Worm (Caenorhabditis elegans) whole organism, mixed stage, embryonic: ENCODE data around the gene B0361.4.
A peak's percentile ranks its signal among the peaks of the same experiment; 100 is the strongest.

ENCODE experiments used
- M03D4.4 ChIP-seq: sonication (generic microtip); optimal IDR thresholded peaks from 2 replicates; lab custom pipeline; 2017; ENCODE audit warnings: mild to moderate bottlenecking, missing genetic modification characterization, missing compliant biosample characterization
- ceh-39 ChIP-seq: fragments of 150-350 bp; optimal IDR thresholded peaks from 2 replicates; lab custom pipeline; 2014; ENCODE audit warnings: missing biosample characterization, missing genetic modification characterization
- ceh-43 ChIP-seq: fragments of 200-800 bp; sonication (Bioruptor generic); optimal IDR thresholded peaks from 2 replicates; lab custom pipeline; 2018; ENCODE audit warnings: mild to moderate bottlenecking, missing genetic modification characterization, moderate library complexity, missing compliant biosample characterization
- ceh-83 ChIP-seq: fragments of 200-800 bp; sonication (Bioruptor generic); optimal IDR thresholded peaks from 2 replicates; lab custom pipeline; 2018; ENCODE audit warnings: mild to moderate bottlenecking, missing genetic modification characterization, missing compliant biosample characterization
- ces-1 ChIP-seq: fragments of 150-350 bp; optimal IDR thresholded peaks from 2 replicates; lab custom pipeline; 2014; ENCODE audit warnings: missing biosample characterization, missing genetic modification reagents, missing genetic modification characterization
- cnd-1 ChIP-seq: fragments of 200-800 bp; sonication (Bioruptor generic); optimal IDR thresholded peaks from 2 replicates; lab custom pipeline; 2018; ENCODE audit warnings: mild to moderate bottlenecking, missing genetic modification characterization, missing compliant biosample characterization
- drap-1 ChIP-seq: fragments of 200-800 bp; sonication (Bioruptor generic); optimal IDR thresholded peaks from 3 replicates; lab custom pipeline; 2018; ENCODE audit warnings: mild to moderate bottlenecking, missing genetic modification characterization, missing compliant biosample characterization
- elt-1 ChIP-seq: sonication (generic microtip); optimal IDR thresholded peaks from 2 replicates; lab custom pipeline; 2017; ENCODE audit warnings: missing genetic modification characterization, mild to moderate bottlenecking, missing compliant biosample characterization, antibody characterized with exemption, moderate library complexity, borderline replicate concordance; ENCODE audit not compliant: insufficient read depth
- elt-3 ChIP-seq: fragments of 150-350 bp; optimal IDR thresholded peaks from 2 replicates; lab custom pipeline; 2014; ENCODE audit warnings: missing biosample characterization, missing genetic modification characterization
- flh-1 ChIP-seq: fragments of 200-800 bp; sonication (Bioruptor generic); optimal IDR thresholded peaks from 2 replicates; lab custom pipeline; 2018; ENCODE audit warnings: mild to moderate bottlenecking, missing genetic modification characterization, moderate library complexity, missing compliant biosample characterization
- ham-2 ChIP-seq: fragments of 200-800 bp; sonication (Bioruptor generic); optimal IDR thresholded peaks from 2 replicates; lab custom pipeline; 2018; ENCODE audit warnings: mild to moderate bottlenecking, missing genetic modification characterization, missing compliant biosample characterization
- hlh-1 ChIP-seq: fragments of 150-350 bp; optimal IDR thresholded peaks from 2 replicates; lab custom pipeline; 2014; ENCODE audit warnings: missing biosample characterization, missing genetic modification reagents, missing genetic modification characterization
- lin-13 ChIP-seq: fragments of 150-350 bp; optimal IDR thresholded peaks from 2 replicates; lab custom pipeline; 2014; ENCODE audit warnings: missing biosample characterization, missing genetic modification characterization
- lin-32 ChIP-seq: fragments of 200-800 bp; sonication (Bioruptor generic); optimal IDR thresholded peaks from 2 replicates; lab custom pipeline; 2018; ENCODE audit warnings: mild to moderate bottlenecking, missing genetic modification characterization, missing compliant biosample characterization
- lsy-2 ChIP-seq: fragments of 150-350 bp; optimal IDR thresholded peaks from 2 replicates; lab custom pipeline; 2014; ENCODE audit warnings: missing biosample characterization, missing genetic modification characterization
- mab-5 ChIP-seq: fragments of 150-350 bp; optimal IDR thresholded peaks from 2 replicates; lab custom pipeline; 2014; ENCODE audit warnings: missing biosample characterization, missing genetic modification characterization
- mep-1 ChIP-seq: fragments of 150-350 bp; optimal IDR thresholded peaks from 2 replicates; lab custom pipeline; 2017; ENCODE audit warnings: missing biosample characterization, missing genetic modification reagents, missing genetic modification characterization, inconsistent platforms
- mls-2 ChIP-seq: sonication (generic microtip); optimal IDR thresholded peaks from 2 replicates; lab custom pipeline; 2016; ENCODE audit warnings: mild to moderate bottlenecking, missing genetic modification characterization, moderate library complexity, missing compliant biosample characterization
- nhr-12 ChIP-seq: fragments of 150-350 bp; optimal IDR thresholded peaks from 2 replicates; lab custom pipeline; 2014; ENCODE audit warnings: missing biosample characterization, missing genetic modification characterization
- nhr-2 ChIP-seq: fragments of 150-350 bp; optimal IDR thresholded peaks from 2 replicates; lab custom pipeline; 2014; ENCODE audit warnings: missing biosample characterization, missing genetic modification characterization
- nhr-237 ChIP-seq: fragments of 150-350 bp; optimal IDR thresholded peaks from 2 replicates; lab custom pipeline; 2014; ENCODE audit warnings: missing biosample characterization, missing genetic modification characterization
- nhr-28 ChIP-seq: fragments of 150-350 bp; optimal IDR thresholded peaks from 2 replicates; lab custom pipeline; 2014; ENCODE audit warnings: missing biosample characterization, missing genetic modification characterization
- nhr-76 ChIP-seq: sonication (generic microtip); optimal IDR thresholded peaks from 2 replicates; lab custom pipeline; 2017; ENCODE audit warnings: missing biosample characterization, missing genetic modification characterization
- snpc-4 ChIP-seq: fragments of 150-350 bp; optimal IDR thresholded peaks from 2 replicates; lab custom pipeline; 2014; ENCODE audit warnings: missing biosample characterization, missing genetic modification characterization
- tbx-8 ChIP-seq: fragments of 200-800 bp; sonication (Bioruptor generic); optimal IDR thresholded peaks from 2 replicates; lab custom pipeline; 2018; ENCODE audit warnings: mild to moderate bottlenecking, missing genetic modification characterization, moderate library complexity, missing compliant biosample characterization
- unc-120 ChIP-seq: sonication (generic microtip); optimal IDR thresholded peaks from 2 replicates; lab custom pipeline; 2017; ENCODE audit warnings: missing genetic modification characterization, missing compliant biosample characterization; ENCODE audit not compliant: poor library complexity, severe bottlenecking
- unc-39 ChIP-seq: fragments of 150-350 bp; optimal IDR thresholded peaks from 2 replicates; lab custom pipeline; 2014; ENCODE audit warnings: missing biosample characterization, missing genetic modification characterization
- unc-62 ChIP-seq: fragments of 150-350 bp; optimal IDR thresholded peaks from 2 replicates; lab custom pipeline; 2014; ENCODE audit warnings: missing biosample characterization, missing genetic modification reagents, missing genetic modification characterization
- zip-8 ChIP-seq: fragments of 150-350 bp; optimal IDR thresholded peaks from 2 replicates; lab custom pipeline; 2014; ENCODE audit warnings: missing biosample characterization, missing genetic modification characterization
- ztf-11 ChIP-seq: fragments of 150-350 bp; optimal IDR thresholded peaks from 2 replicates; lab custom pipeline; 2014; ENCODE audit warnings: missing biosample characterization, missing genetic modification characterization

Gene B0361.4

DNA sequence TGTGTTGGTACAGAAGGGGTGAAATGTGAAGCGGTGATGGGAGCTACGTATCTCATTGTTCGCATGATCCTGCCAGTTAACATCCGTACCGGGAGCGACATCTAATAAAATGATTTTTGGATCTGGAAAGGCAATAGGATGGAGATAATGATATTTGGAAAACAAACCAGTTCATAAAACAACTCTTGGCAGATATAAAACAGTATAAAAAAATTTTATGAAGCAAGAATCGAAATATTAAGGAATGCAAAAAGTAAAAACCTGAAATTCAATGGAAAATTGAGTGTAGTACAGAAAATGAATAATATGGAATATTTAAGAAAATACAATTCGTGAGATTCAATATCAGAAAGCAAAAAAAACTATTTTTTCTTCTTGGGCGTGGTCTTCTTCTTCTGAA is 32.2 kb upstream of the B0361.4 start, which contains the start of gene hsp-75:
Gene hsp-75, minus strand, starts transcription at position 101 of the 400 bp plus-strand sequence.
- no peak for TF ChIP-seq lin-13 (tag; lab: Kevin White, UChicago)
- TF ChIP-seq ces-1 (GFP tag; lab: Kevin White, UChicago) = no peak
- TF ChIP-seq nhr-237 (tag; lab: Kevin White, UChicago) = no peak
- no peak for TF ChIP-seq nhr-2 (tag; lab: Kevin White, UChicago)
- no peak for TF ChIP-seq snpc-4 (tag; lab: Kevin White, UChicago)
- no peak for TF ChIP-seq ztf-11 (tag; lab: Kevin White, UChicago)
- TF ChIP-seq elt-1 (tag; lab: Kevin White, UChicago) = no peak

DNA sequence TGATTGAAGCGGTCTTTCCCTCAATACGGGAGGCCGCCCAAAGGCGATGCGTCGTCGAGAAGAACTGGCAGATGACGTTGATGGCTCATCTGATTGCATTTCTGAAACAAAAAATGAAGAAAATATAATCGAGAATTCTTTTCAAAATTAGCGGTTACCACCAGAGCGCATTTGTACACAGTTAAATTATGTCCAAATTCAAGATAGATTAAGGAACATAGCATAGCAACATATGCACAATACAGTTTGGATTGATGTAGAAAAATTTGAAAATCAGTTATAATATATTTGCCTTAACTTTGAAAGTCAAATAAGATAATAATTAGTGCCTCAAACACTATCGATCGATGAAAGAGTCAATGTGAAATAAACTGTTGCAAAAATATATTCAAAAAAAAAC is 29.1 kb upstream of the B0361.4 start, which contains the start of gene R151.8:
Gene R151.8, minus strand, starts transcription at position 101 of the 400 bp plus-strand sequence.
- TF ChIP-seq elt-1 (tag; lab: Kevin White, UChicago) (no peak), M03D4.4 (tag; lab: Kevin White, UChicago) (no peak), ceh-43 (GFP tag; lab: Kevin White, UChicago) (no peak), nhr-2 (tag; lab: Kevin White, UChicago) (no peak), mls-2 (tag; lab: Kevin White, UChicago) (no peak), snpc-4 (tag; lab: Kevin White, UChicago) (no peak), lin-32 (GFP tag; lab: Kevin White, UChicago) (no peak), mab-5 (tag; lab: Kevin White, UChicago) (no peak), ceh-39 (no peak), nhr-28 (tag; lab: Kevin White, UChicago) (no peak), cnd-1 (tag; lab: Kevin White, UChicago) (no peak), hlh-1 (tag; lab: Kevin White, UChicago) (no peak), tbx-8 (GFP tag; lab: Kevin White, UChicago) (no peak), unc-62 (GFP tag; lab: Kevin White, UChicago) (no peak), ztf-11 (tag; lab: Kevin White, UChicago) (no peak), lin-13 (tag; lab: Kevin White, UChicago) (no peak), nhr-12 (tag; lab: Kevin White, UChicago) (no peak)

DNA sequence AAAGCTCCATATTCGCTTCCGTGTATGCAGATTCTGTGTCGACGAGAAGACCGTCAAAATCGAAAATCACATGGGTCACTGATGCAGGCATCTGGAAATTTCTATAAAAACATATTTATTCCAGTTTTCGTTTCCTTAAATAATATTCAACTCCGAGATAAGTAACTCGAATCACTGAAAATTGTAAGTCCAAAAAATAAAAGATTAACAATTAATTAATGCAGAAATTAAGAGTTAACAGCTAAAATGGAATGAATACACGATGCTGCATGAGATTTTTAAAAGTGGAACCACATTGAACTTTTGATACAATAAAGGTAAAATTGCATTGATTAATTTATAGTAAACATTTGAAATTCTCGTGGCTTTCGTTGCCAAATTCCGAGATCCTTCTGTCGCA is 27.9 kb upstream of the B0361.4 start, which contains the start of gene R151.10:
Gene R151.10, minus strand, starts transcription at position 101 of the 400 bp plus-strand sequence.
- no peak for TF ChIP-seq cnd-1 (tag; lab: Kevin White, UChicago)
- TF ChIP-seq nhr-237 (tag; lab: Kevin White, UChicago) = no peak
- TF ChIP-seq unc-120 (tag; lab: Kevin White, UChicago) = no peak
- no peak for TF ChIP-seq nhr-2 (tag; lab: Kevin White, UChicago)

DNA sequence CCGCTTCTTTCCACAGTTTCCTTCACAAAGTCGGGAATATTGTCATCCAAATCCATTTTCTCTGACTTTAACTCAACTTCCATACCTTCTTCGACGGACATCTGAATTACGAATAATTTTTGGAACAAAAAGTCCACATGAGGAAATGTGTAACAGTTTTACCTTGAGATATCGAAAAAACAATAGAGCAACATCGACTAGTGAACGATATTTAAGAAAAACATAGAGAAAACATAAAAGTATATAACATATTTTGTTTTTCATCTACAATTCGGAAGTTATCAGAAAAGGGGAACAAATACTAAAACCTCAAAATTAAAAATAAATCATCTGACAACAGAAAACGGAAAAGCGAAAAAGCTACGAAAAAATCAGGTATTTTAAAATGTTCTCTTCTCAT is 26.0 kb upstream of the B0361.4 start, which contains the start of gene adr-2:
Gene adr-2, minus strand, starts transcription at position 101 of the 400 bp plus-strand sequence.
- TF ChIP-seq unc-39 (no peak), lin-13 (tag; lab: Kevin White, UChicago) (no peak), unc-62 (GFP tag; lab: Kevin White, UChicago) (no peak), ces-1 (GFP tag; lab: Kevin White, UChicago) (no peak), lin-32 (GFP tag; lab: Kevin White, UChicago) (no peak), mep-1 (tag; lab: Kevin White, UChicago) (no peak), hlh-1 (tag; lab: Kevin White, UChicago) (no peak), M03D4.4 (tag; lab: Kevin White, UChicago) (no peak), ceh-43 (GFP tag; lab: Kevin White, UChicago) (no peak), mab-5 (tag; lab: Kevin White, UChicago) (no peak), flh-1 (GFP tag; lab: Kevin White, UChicago) (no peak), zip-8 (no peak), ham-2 (GFP tag; lab: Kevin White, UChicago) (no peak), elt-3 (tag; lab: Kevin White, UChicago) (no peak), nhr-76 (tag; lab: Kevin White, UChicago) (no peak), ceh-83 (GFP tag; lab: Kevin White, UChicago) (no peak), ceh-39 (no peak)

DNA sequence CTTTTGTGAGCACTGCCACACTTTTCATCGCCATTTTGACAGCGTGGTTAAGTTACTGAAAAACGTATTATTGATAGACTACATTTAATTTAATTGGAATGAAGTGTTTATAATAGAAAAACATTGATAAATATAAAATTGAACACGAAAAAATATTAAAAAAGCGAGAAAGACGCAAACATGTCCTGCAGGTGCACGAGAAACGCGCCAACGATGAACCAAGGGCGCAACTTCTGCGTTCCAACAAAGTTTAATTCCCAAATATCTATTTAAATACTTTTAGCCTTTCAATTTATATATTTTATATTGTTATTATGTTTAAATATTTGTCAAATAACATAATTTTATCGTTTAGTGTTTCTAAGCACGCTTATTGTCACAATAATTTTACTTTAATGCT is 24.6 kb upstream of the B0361.4 start, which contains the start of gene ndus-8:
Gene ndus-8, minus strand, starts transcription at position 55 of the 400 bp plus-strand sequence.
- peak; percentile 64 for TF ChIP-seq lsy-2 (tag; lab: Kevin White, UChicago)
- TF ChIP-seq lin-13 (tag; lab: Kevin White, UChicago) = peak; percentile 56
- no peak for TF ChIP-seq flh-1 (GFP tag; lab: Kevin White, UChicago)
- TF ChIP-seq mep-1 (tag; lab: Kevin White, UChicago) = peak; percentile 48
- no peak for TF ChIP-seq drap-1 (GFP tag; lab: Kevin White, UChicago)
